Fruit fly (Drosophila melanogaster): ENCODE results near the gene CG43049.

CG43049 gene

DNA sequence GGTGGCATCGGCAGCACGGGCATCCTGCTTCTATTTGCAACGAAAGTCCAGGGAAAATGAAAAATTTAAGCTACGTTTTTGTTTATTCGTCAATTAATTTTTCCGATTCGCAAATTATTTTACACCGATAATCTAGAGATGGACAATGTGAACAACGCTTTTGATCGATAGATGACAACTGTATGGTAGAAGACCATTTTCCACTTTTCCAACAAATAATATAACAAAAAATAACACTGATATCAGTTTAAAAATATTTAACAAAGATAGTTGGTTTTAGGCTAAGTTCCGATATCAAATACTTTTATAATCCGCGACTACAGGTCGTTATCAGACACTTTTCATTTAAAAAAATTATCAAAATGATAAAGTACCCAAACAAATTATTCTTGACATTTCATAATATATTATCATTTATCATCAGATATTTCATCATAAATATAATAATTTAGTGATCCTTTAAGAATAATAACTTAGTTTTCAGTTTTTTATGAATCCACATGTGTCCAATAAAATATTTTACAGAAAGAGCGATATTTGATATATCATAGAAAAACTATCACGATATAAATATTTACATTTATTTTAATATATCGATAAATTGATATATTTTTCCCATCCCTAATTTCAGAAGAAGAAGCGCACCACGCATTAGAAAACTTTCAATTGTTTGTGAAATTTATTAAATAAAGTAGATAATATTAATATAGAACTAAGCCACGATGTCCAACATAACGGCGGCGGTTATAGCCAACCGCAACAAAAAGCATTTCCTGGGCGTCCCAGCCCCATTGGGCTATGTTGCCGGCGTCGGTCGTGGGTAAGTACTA is 19.9 kb upstream of the CG43049 start, which contains the start of the genes CSN1b and Prp6:
Gene CSN1b (minus strand): TSS at position 159 of the 830 bp plus-strand sequence.
Gene Prp6 (plus strand): TSS at position 601 of the 830 bp plus-strand sequence.
- TF ChIP-seq Pif1A (GFP tag; optimal IDR thresholded peaks at IDR 0.05) (no peak), D1 (tag; optimal IDR thresholded peaks at IDR 0.05) (no peak), CG13204 (GFP tag; optimal IDR thresholded peaks at IDR 0.05) (no peak), EcR (GFP tag; optimal IDR thresholded peaks at IDR 0.05) (no peak), CG4496 (GFP tag; IDR thresholded peaks at IDR 0.05) (no peak), CG8159 (tag; optimal IDR thresholded peaks at IDR 0.05) (no peak), Pif1B (GFP tag; optimal IDR thresholded peaks at IDR 0.05) (no peak), fd96Ca (GFP tag; IDR thresholded peaks at IDR 0.05) (no peak), CG15710 (tag; optimal IDR thresholded peaks at IDR 0.05) (no peak), CG32121 (GFP tag; IDR thresholded peaks at IDR 0.05) (no peak), Ets98B (GFP tag; IDR thresholded peaks at IDR 0.05) (no peak), rn (GFP tag; IDR thresholded peaks at IDR 0.05) (no peak), CG8301 (tag; optimal IDR thresholded peaks at IDR 0.05) (no peak), CG12605 (GFP tag; IDR thresholded peaks at IDR 0.05) (no peak), Snoo (tag; optimal IDR thresholded peaks at IDR 0.05) (no peak), CG14655 (GFP tag; optimal IDR thresholded peaks at IDR 0.05) (no peak), CG9948 (tag; optimal IDR thresholded peaks at IDR 0.05) (no peak), CG17806 (tag; optimal IDR thresholded peaks at IDR 0.05) (no peak)

dm6 chr3L:18911082-18911481 is 13.8 kb upstream of the CG43049 start, which contains the start of gene Ir75d:
Gene Ir75d, minus strand, starts transcription at chr3L:18911182.
- TF ChIP-seq Pif1B (GFP tag; optimal IDR thresholded peaks at IDR 0.05) (no peak), CG13204 (GFP tag; optimal IDR thresholded peaks at IDR 0.05) (no peak), gl (tag; optimal IDR thresholded peaks at IDR 0.05) (no peak), Snoo (tag; optimal IDR thresholded peaks at IDR 0.05) (no peak), CG34367 (tag; optimal IDR thresholded peaks at IDR 0.05) (no peak), CG10348 (GFP tag; IDR thresholded peaks at IDR 0.05) (no peak), Ets98B (GFP tag; IDR thresholded peaks at IDR 0.05) (no peak)

dm6 chr3L:18914100-18914683 is 10.7 kb upstream of the CG43049 start, which contains the start of gene COX6AL2:
Gene COX6AL2, minus strand, starts transcription at chr3L:18914150.
- no peak for TF ChIP-seq CG32121 (GFP tag; IDR thresholded peaks at IDR 0.05)
- TF ChIP-seq CG17806 (tag; optimal IDR thresholded peaks at IDR 0.05): no peak
- no peak for TF ChIP-seq CG12605 (GFP tag; IDR thresholded peaks at IDR 0.05)
- no peak for TF ChIP-seq CG4496 (GFP tag; IDR thresholded peaks at IDR 0.05)
- no peak for TF ChIP-seq Ets98B (GFP tag; IDR thresholded peaks at IDR 0.05)
- TF ChIP-seq Pif1B (GFP tag; optimal IDR thresholded peaks at IDR 0.05): no peak
- no peak for TF ChIP-seq CG34367 (tag; optimal IDR thresholded peaks at IDR 0.05)
- TF ChIP-seq CG8159 (tag; optimal IDR thresholded peaks at IDR 0.05): no peak
- TF ChIP-seq CG9948 (tag; optimal IDR thresholded peaks at IDR 0.05): no peak
- TF ChIP-seq Pif1A (GFP tag; optimal IDR thresholded peaks at IDR 0.05): no peak
- TF ChIP-seq Snoo (tag; optimal IDR thresholded peaks at IDR 0.05): no peak
- no peak for TF ChIP-seq EcR (GFP tag; optimal IDR thresholded peaks at IDR 0.05)
- no peak for TF ChIP-seq CG15710 (tag; optimal IDR thresholded peaks at IDR 0.05)
- no peak for TF ChIP-seq CG10348 (GFP tag; IDR thresholded peaks at IDR 0.05)
- TF ChIP-seq fd96Ca (GFP tag; IDR thresholded peaks at IDR 0.05): no peak
- TF ChIP-seq rn (GFP tag; IDR thresholded peaks at IDR 0.05): no peak
- no peak for TF ChIP-seq gl (tag; optimal IDR thresholded peaks at IDR 0.05)
- TF ChIP-seq CG14655 (GFP tag; optimal IDR thresholded peaks at IDR 0.05): no peak

dm6 chr3L:18916466-18916865 is 8.4 kb upstream of the CG43049 start:
- TF ChIP-seq CG17806 (tag; optimal IDR thresholded peaks at IDR 0.05) (no peak), CG12605 (GFP tag; IDR thresholded peaks at IDR 0.05) (no peak), D1 (tag; optimal IDR thresholded peaks at IDR 0.05) (no peak), Snoo (tag; optimal IDR thresholded peaks at IDR 0.05) (no peak), CG15710 (tag; optimal IDR thresholded peaks at IDR 0.05) (no peak), CG34367 (tag; optimal IDR thresholded peaks at IDR 0.05) (no peak), EcR (GFP tag; optimal IDR thresholded peaks at IDR 0.05) (no peak), fd96Ca (GFP tag; IDR thresholded peaks at IDR 0.05) (no peak), CG8301 (tag; optimal IDR thresholded peaks at IDR 0.05) (no peak), CG4496 (GFP tag; IDR thresholded peaks at IDR 0.05) (no peak), CG10348 (GFP tag; IDR thresholded peaks at IDR 0.05) (no peak), CG14655 (GFP tag; optimal IDR thresholded peaks at IDR 0.05) (no peak)

DNA sequence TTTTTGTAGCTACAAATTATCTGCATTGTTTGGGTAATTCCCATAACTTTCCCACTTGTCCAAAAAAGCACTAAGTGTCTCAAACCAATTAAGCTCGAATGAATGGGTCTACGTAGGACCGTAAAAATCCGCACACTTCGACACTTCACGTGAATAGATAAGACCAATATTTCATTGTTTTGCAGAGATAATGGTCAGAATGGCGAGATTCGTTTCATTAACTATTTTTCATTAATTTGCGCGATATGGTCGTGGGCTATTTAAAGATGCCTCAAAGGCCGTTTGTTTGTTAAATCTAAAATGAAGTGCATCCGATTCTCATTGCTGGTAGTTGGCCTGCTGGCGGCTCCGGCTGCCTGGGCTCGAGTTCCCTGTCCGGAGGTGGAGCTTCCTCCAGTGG is 7.6 kb upstream of the CG43049 start, which contains the start of gene CG6839:
Gene CG6839 (plus strand): TSS at position 301 of the 400 bp plus-strand sequence.
- TF ChIP-seq CG10348 (GFP tag; IDR thresholded peaks at IDR 0.05) (no peak), CG4496 (GFP tag; IDR thresholded peaks at IDR 0.05) (no peak), CG12605 (GFP tag; IDR thresholded peaks at IDR 0.05) (no peak), fd96Ca (GFP tag; IDR thresholded peaks at IDR 0.05) (no peak), CG15710 (tag; optimal IDR thresholded peaks at IDR 0.05) (no peak)

DNA sequence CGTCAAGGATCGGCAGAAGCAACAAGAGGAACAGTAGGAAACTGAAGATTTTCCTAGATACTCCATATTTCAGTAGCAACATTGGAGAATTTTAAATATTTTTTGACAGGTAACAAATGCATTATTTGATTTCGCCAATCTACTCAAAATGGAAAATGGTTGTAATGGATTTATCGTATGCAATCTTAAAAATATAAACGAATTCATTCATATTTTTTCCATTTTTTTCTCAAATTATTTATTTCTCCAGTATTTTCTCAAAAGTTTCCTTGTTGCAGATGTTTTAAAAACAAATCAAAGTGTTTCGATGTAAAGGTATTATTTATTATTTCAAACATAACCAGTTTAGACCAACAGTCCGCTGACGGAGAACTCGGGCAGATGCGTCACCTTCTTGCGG is 4.7 kb upstream of the CG43049 start, which contains the start of gene CG18223:
Gene CG18223 (minus strand): TSS at position 101 of the 400 bp plus-strand sequence.
- TF ChIP-seq CG8159 (tag; optimal IDR thresholded peaks at IDR 0.05) (no peak), Snoo (tag; optimal IDR thresholded peaks at IDR 0.05) (no peak), CG12605 (GFP tag; IDR thresholded peaks at IDR 0.05) (no peak), Pif1B (GFP tag; optimal IDR thresholded peaks at IDR 0.05) (no peak), CG8301 (tag; optimal IDR thresholded peaks at IDR 0.05) (no peak), CG34367 (tag; optimal IDR thresholded peaks at IDR 0.05) (no peak), CG13204 (GFP tag; optimal IDR thresholded peaks at IDR 0.05) (no peak), CG10348 (GFP tag; IDR thresholded peaks at IDR 0.05) (no peak), CG9948 (tag; optimal IDR thresholded peaks at IDR 0.05) (no peak), EcR (GFP tag; optimal IDR thresholded peaks at IDR 0.05) (no peak), Ets98B (GFP tag; IDR thresholded peaks at IDR 0.05) (no peak), CG32121 (GFP tag; IDR thresholded peaks at IDR 0.05) (no peak)

All from whole organism, pupa.